Fruit fly (Drosophila melanogaster) whole organism, embryonic: ENCODE results near the gene gkt.
A peak's percentile ranks its signal among the peaks of the same experiment; 100 is the strongest.

ENCODE experiments used
- Bdp1 ChIP-seq: fragments of 200-800 bp; sonication (Bioruptor generic); optimal IDR thresholded peaks from 3 replicates; lab custom pipeline; 2016; ENCODE audit warnings: missing biosample characterization, missing genetic modification characterization
- CG10274 ChIP-seq: fragments of 200-800 bp; sonication (Bioruptor generic); optimal IDR thresholded peaks from 3 replicates; lab custom pipeline; 2017; ENCODE audit warnings: missing biosample characterization, mild to moderate bottlenecking, missing genetic modification characterization
- CG10431 ChIP-seq: fragments of 200-800 bp; sonication (Bioruptor generic); optimal IDR thresholded peaks from 3 replicates; lab custom pipeline; 2018; ENCODE audit warnings: missing biosample characterization, mild to moderate bottlenecking, missing genetic modification characterization
- CG10543 ChIP-seq: fragments of 200-800 bp; sonication (Bioruptor generic); optimal IDR thresholded peaks from 3 replicates; lab custom pipeline; 2017; ENCODE audit warnings: missing biosample characterization, mild to moderate bottlenecking, missing genetic modification characterization, moderate library complexity
- CG12071 ChIP-seq: fragments of 200-800 bp; sonication (Bioruptor generic); optimal IDR thresholded peaks from 3 replicates; lab custom pipeline; 2018; ENCODE audit warnings: missing biosample characterization, mild to moderate bottlenecking, missing genetic modification characterization
- CG12942 ChIP-seq: fragments of 200-800 bp; sonication (Bioruptor generic); optimal IDR thresholded peaks from 3 replicates; lab custom pipeline; 2016; ENCODE audit warnings: missing biosample characterization, missing genetic modification characterization
- CG13775 ChIP-seq: fragments of 200-800 bp; sonication (Bioruptor generic); optimal IDR thresholded peaks from 3 replicates; lab custom pipeline; 2017; ENCODE audit warnings: missing biosample characterization, mild to moderate bottlenecking, missing genetic modification characterization
- CG14860 ChIP-seq: fragments of 200-800 bp; sonication (Bioruptor generic); IDR thresholded peaks from 3 replicates; pipeline ENCODE4 v1.3.6; 2022; ENCODE audit warnings: missing biosample characterization, missing genetic modification characterization; ENCODE audit not compliant: partially characterized antibody
- CG15479 ChIP-seq: fragments of 200-800 bp; sonication (Bioruptor generic); optimal IDR thresholded peaks from 3 replicates; lab custom pipeline; 2019; ENCODE audit warnings: missing biosample characterization, mild to moderate bottlenecking, missing genetic modification characterization, moderate library complexity
- CG17612 ChIP-seq: fragments of 200-800 bp; sonication (Bioruptor generic); IDR thresholded peaks from 2 replicates; pipeline ENCODE4 v1.3.6; 2022; ENCODE audit warnings: missing biosample characterization, missing genetic modification characterization
- CG2129 ChIP-seq: fragments of 200-800 bp; sonication (Bioruptor generic); IDR thresholded peaks from 2 replicates; pipeline ENCODE4 v1.3.6; 2022; ENCODE audit warnings: missing biosample characterization, missing genetic modification characterization; ENCODE audit not compliant: partially characterized antibody
- CG2678 ChIP-seq: fragments of 200-800 bp; sonication (Bioruptor generic); optimal IDR thresholded peaks from 3 replicates; lab custom pipeline; 2019; ENCODE audit warnings: missing biosample characterization, mild to moderate bottlenecking, missing genetic modification characterization, moderate library complexity
- CG2889 ChIP-seq: fragments of 200-800 bp; sonication (Bioruptor generic); IDR thresholded peaks from 3 replicates; pipeline ENCODE4 v1.3.6; 2022; ENCODE audit warnings: missing biosample characterization, missing genetic modification characterization
- CG3065 ChIP-seq: fragments of 200-800 bp; sonication (Bioruptor generic); optimal IDR thresholded peaks from 2 replicates; lab custom pipeline; 2016; ENCODE audit warnings: missing biosample characterization, missing genetic modification characterization
- CG31388 ChIP-seq: fragments of 200-800 bp; sonication (Bioruptor generic); optimal IDR thresholded peaks from 2 replicates; lab custom pipeline; 2016; ENCODE audit warnings: missing biosample characterization, missing genetic modification characterization
- CG33213 ChIP-seq: fragments of 200-800 bp; sonication (Bioruptor generic); optimal IDR thresholded peaks from 3 replicates; lab custom pipeline; 2016; ENCODE audit warnings: missing biosample characterization, missing genetic modification characterization
- CG4617 ChIP-seq: fragments of 200-800 bp; sonication (Bioruptor generic); optimal IDR thresholded peaks from 3 replicates; lab custom pipeline; 2016; ENCODE audit warnings: missing biosample characterization, missing genetic modification characterization, borderline replicate concordance
- CG4820 ChIP-seq: fragments of 200-800 bp; sonication (Bioruptor generic); optimal IDR thresholded peaks from 3 replicates; lab custom pipeline; 2016; ENCODE audit warnings: missing biosample characterization, missing genetic modification characterization
- CG4854 ChIP-seq: fragments of 200-800 bp; sonication (Bioruptor generic); optimal IDR thresholded peaks from 2 replicates; lab custom pipeline; 2016; ENCODE audit warnings: missing biosample characterization, missing genetic modification characterization, inconsistent platforms
- CG5180 ChIP-seq: fragments of 200-800 bp; sonication (Bioruptor generic); optimal IDR thresholded peaks from 3 replicates; lab custom pipeline; 2017; ENCODE audit warnings: missing biosample characterization, missing genetic modification characterization, mild to moderate bottlenecking, moderate library complexity, missing genetic modification reagents
- CG6683 ChIP-seq: fragments of 200-800 bp; sonication (Bioruptor generic); optimal IDR thresholded peaks from 2 replicates; lab custom pipeline; 2017; ENCODE audit warnings: missing biosample characterization, mild to moderate bottlenecking, missing genetic modification characterization, missing genetic modification reagents
- CG6813 ChIP-seq: fragments of 200-800 bp; sonication (Bioruptor generic); optimal IDR thresholded peaks from 2 replicates; lab custom pipeline; 2017; ENCODE audit warnings: missing biosample characterization, missing genetic modification characterization, mild to moderate bottlenecking, moderate library complexity, missing genetic modification reagents
- CG6854 ChIP-seq: fragments of 200-800 bp; sonication (Bioruptor generic); optimal IDR thresholded peaks from 3 replicates; lab custom pipeline; 2017; ENCODE audit warnings: missing biosample characterization, mild to moderate bottlenecking, missing genetic modification characterization
- CG7357 ChIP-seq: fragments of 200-800 bp; sonication (Bioruptor generic); IDR thresholded peaks from 3 replicates; pipeline ENCODE4 v1.3.6; 2022; ENCODE audit warnings: missing biosample characterization, missing genetic modification characterization
- CG8924 ChIP-seq: fragments of 200-800 bp; optimal IDR thresholded peaks from 3 replicates; lab custom pipeline; 2019; ENCODE audit warnings: missing biosample characterization, mild to moderate bottlenecking, missing genetic modification characterization, moderate library complexity
- CG9215 ChIP-seq: fragments of 200-800 bp; sonication (Bioruptor generic); IDR thresholded peaks from 2 replicates; pipeline ENCODE4 v1.3.6; 2022; ENCODE audit warnings: missing biosample characterization, missing genetic modification characterization
- CkIIα-i1 ChIP-seq: fragments of 200-800 bp; sonication (Bioruptor generic); IDR thresholded peaks from 2 replicates; pipeline ENCODE4 v1.3.6; 2022; ENCODE audit warnings: missing biosample characterization, missing genetic modification characterization
- Dad ChIP-seq: fragments of 200-800 bp; sonication (Bioruptor generic); optimal IDR thresholded peaks from 3 replicates; lab custom pipeline; 2016; ENCODE audit warnings: missing biosample characterization, missing genetic modification characterization
- Deaf1 ChIP-seq: fragments of 200-800 bp; optimal IDR thresholded peaks from 3 replicates; lab custom pipeline; 2019; ENCODE audit warnings: missing biosample characterization, mild to moderate bottlenecking, missing genetic modification characterization, moderate library complexity
- Hey ChIP-seq: fragments of 200-800 bp; sonication (Bioruptor generic); optimal IDR thresholded peaks from 3 replicates; lab custom pipeline; 2018; ENCODE audit warnings: missing biosample characterization, mild to moderate bottlenecking, missing genetic modification characterization
- Hmx ChIP-seq: fragments of 200-800 bp; sonication (Bioruptor generic); optimal IDR thresholded peaks from 2 replicates; lab custom pipeline; 2016; ENCODE audit warnings: missing biosample characterization, missing genetic modification characterization
- Hr39 ChIP-seq: fragments of >200 bp; optimal IDR thresholded peaks from 2 replicates; lab custom pipeline; 2017
- Hr51 ChIP-seq, 2 experiments: fragments of 200-800 bp; sonication (Bioruptor generic); optimal IDR thresholded peaks; 2 replicates in 1 of 2; 3 replicates in 1 of 2; lab custom pipeline; 2016 to 2018; ENCODE audit warnings: missing biosample characterization in 2 of 2, missing genetic modification characterization in 2 of 2, mild to moderate bottlenecking in 1 of 2, moderate library complexity in 1 of 2
- Lim3 ChIP-seq: fragments of 200-800 bp; sonication (Bioruptor generic); IDR thresholded peaks from 2 replicates; pipeline ENCODE4 v1.3.6; 2022; ENCODE audit warnings: missing biosample characterization, missing genetic modification characterization
- Max ChIP-seq: fragments of 200-800 bp; sonication (Bioruptor generic); optimal IDR thresholded peaks from 2 replicates; lab custom pipeline; 2016; ENCODE audit warnings: missing biosample characterization, mild to moderate bottlenecking, missing genetic modification characterization
- Poxn ChIP-seq: fragments of 200-800 bp; sonication (Bioruptor generic); IDR thresholded peaks from 2 replicates; pipeline ENCODE4 v1.3.6; 2022; ENCODE audit warnings: missing biosample characterization, missing genetic modification characterization
- Sry-δ ChIP-seq: fragments of 200-800 bp; sonication (Bioruptor generic); optimal IDR thresholded peaks from 2 replicates; lab custom pipeline; 2016; ENCODE audit warnings: missing biosample characterization, missing genetic modification characterization
- bab2 ChIP-seq: fragments of 200-800 bp; sonication (Bioruptor generic); optimal IDR thresholded peaks from 2 replicates; lab custom pipeline; 2016; ENCODE audit warnings: missing biosample characterization, missing genetic modification characterization
- da ChIP-seq: fragments of 200-800 bp; sonication (Bioruptor generic); optimal IDR thresholded peaks from 2 replicates; lab custom pipeline; 2016; ENCODE audit warnings: missing biosample characterization, missing genetic modification characterization
- dmrt11E ChIP-seq: fragments of 200-800 bp; sonication (Bioruptor generic); optimal IDR thresholded peaks from 3 replicates; lab custom pipeline; 2018; ENCODE audit warnings: missing biosample characterization, mild to moderate bottlenecking, missing genetic modification characterization, moderate library complexity
- dpn ChIP-seq, 2 experiments: fragments of 200-800 bp; sonication (Bioruptor generic); optimal IDR thresholded peaks; 3 replicates each; lab custom pipeline; 2016; ENCODE audit warnings: missing biosample characterization in 2 of 2, missing genetic modification characterization in 2 of 2
- eve ChIP-seq, 2 experiments: fragments of >200 bp; optimal IDR thresholded peaks; 2 replicates each; lab custom pipeline; 2017; ENCODE audit warnings: missing biosample characterization in 2 of 2, missing genetic modification characterization in 2 of 2
- org-1 ChIP-seq: fragments of 200-800 bp; sonication (Bioruptor generic); optimal IDR thresholded peaks from 2 replicates; lab custom pipeline; 2017; ENCODE audit warnings: missing biosample characterization, missing genetic modification characterization
- sim ChIP-seq: fragments of 200-800 bp; sonication (Bioruptor generic); IDR thresholded peaks from 2 replicates; pipeline ENCODE4 v1.3.6; 2022; ENCODE audit warnings: missing biosample characterization, missing genetic modification characterization
- slbo ChIP-seq: fragments of 200-800 bp; sonication (Bioruptor generic); IDR thresholded peaks from 2 replicates; pipeline ENCODE4 v1.3.6; 2022; ENCODE audit warnings: missing biosample characterization, missing genetic modification characterization
- sob ChIP-seq: fragments of 200-800 bp; sonication (Bioruptor generic); IDR thresholded peaks from 2 replicates; pipeline ENCODE4 v1.3.6; 2022; ENCODE audit warnings: missing biosample characterization, missing genetic modification characterization
- tin ChIP-seq: fragments of 200-800 bp; sonication (Bioruptor generic); optimal IDR thresholded peaks from 3 replicates; lab custom pipeline; 2016; ENCODE audit warnings: missing biosample characterization, missing genetic modification characterization
- toy ChIP-seq: fragments of 200-800 bp; sonication (Bioruptor generic); IDR thresholded peaks from 2 replicates; pipeline ENCODE4 v1.3.6; 2022; ENCODE audit warnings: missing biosample characterization, missing genetic modification characterization
- wor ChIP-seq: fragments of 200-800 bp; sonication (Bioruptor generic); IDR thresholded peaks from 2 replicates; pipeline ENCODE4 v1.3.6; 2022; ENCODE audit warnings: missing biosample characterization, missing genetic modification characterization
- zfh1 ChIP-seq: fragments of 200-800 bp; sonication (Bioruptor generic); IDR thresholded peaks from 3 replicates; pipeline ENCODE4 v1.3.6; 2022; ENCODE audit warnings: missing biosample characterization, missing genetic modification characterization

The gkt gene

DNA sequence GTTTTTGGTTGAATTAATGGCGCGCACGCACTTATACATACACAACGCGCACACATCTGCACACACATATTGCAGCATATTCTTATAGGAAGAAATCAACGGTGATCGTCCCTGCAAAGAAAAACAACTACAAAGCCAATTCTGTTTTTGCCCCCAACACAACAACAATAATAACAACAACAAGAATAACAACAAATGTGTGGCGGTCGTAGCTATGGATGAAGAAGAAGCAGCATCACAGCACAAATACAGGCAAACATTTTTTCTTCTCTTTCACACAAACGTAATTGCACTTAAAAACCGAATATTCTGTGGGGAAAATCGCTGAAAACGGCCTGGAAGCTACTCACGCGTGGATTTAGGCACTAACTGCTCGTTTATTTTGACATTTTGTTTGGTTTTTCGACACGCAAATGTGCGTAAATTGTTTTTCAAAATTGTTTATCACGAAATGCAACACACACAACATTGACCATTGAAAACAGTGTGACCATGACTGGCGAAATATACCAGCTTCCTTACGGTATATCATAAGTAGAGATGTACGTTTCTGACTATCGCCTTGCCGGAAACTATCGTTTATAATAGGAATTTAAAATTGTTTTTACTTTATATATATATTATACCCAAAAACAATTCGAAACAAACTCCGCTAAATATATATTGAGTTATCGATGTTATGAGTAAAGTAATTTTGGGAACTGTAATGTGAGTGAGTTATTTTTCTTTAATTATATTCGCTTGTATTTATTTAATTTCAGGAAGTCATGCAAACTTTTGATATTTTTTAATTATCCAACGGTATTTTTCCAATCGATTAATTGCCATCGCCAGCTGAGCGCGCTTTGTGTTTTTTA lies at the start of gene gkt, which contains the start of gene Mad (continued):
- TF ChIP-seq zfh1 (GFP tag; lab: Robert Waterston, UW): no peak
- no peak for TF ChIP-seq sob
- TF ChIP-seq Hr51 (GFP tag; optimal IDR thresholded peaks at IDR 0.05; lab: Kevin White, UChicago): no peak
- TF ChIP-seq Poxn (GFP tag; lab: Robert Waterston, UW): no peak
- no peak for TF ChIP-seq Lim3 (GFP tag; lab: Robert Waterston, UW)
- TF ChIP-seq Hr39 (lab: Kevin White, UChicago): no peak
- no peak for TF ChIP-seq CG4820 (GFP tag; lab: Kevin White, UChicago)
- TF ChIP-seq eve (GFP tag; optimal IDR thresholded peaks at IDR 0.05; lab: Kevin White, UChicago): peak in 1 of 2 experiments; percentile 75
- TF ChIP-seq CG9215 (GFP tag; lab: Robert Waterston, UW): no peak
- TF ChIP-seq CG5180 (GFP tag; lab: Kevin White, UChicago): no peak
- TF ChIP-seq CG17612 (GFP tag; lab: Robert Waterston, UW): no peak
- no peak for TF ChIP-seq Dad (GFP tag; lab: Kevin White, UChicago)
- peak; percentile 35 for TF ChIP-seq CG8924
- TF ChIP-seq org-1: no peak
- TF ChIP-seq CG10431 (GFP tag; lab: Kevin White, UChicago): no peak
- TF ChIP-seq dmrt11E (tag; lab: Kevin White, UChicago): no peak
- TF ChIP-seq CG15479 (GFP tag; lab: Kevin White, UChicago): no peak
- TF ChIP-seq CG2889 (GFP tag; lab: Robert Waterston, UW): no peak
- no peak for TF ChIP-seq CG2129 (GFP tag; lab: Robert Waterston, UW)
- no peak for TF ChIP-seq CG6683
- no peak for TF ChIP-seq CG13775 (GFP tag; lab: Kevin White, UChicago)
- TF ChIP-seq CG2678 (tag; lab: Kevin White, UChicago): no peak
- TF ChIP-seq CG6813 (GFP tag; lab: Kevin White, UChicago): no peak
- TF ChIP-seq Bdp1 (GFP tag; lab: Kevin White, UChicago): no peak
- no peak for TF ChIP-seq CG10274
- no peak for TF ChIP-seq wor
- no peak for TF ChIP-seq CG7357 (GFP tag; lab: Robert Waterston, UW)
- no peak for TF ChIP-seq CG4854
- TF ChIP-seq CG33213: no peak
- no peak for TF ChIP-seq Hmx (GFP tag; lab: Kevin White, UChicago)
- TF ChIP-seq CG10543 (GFP tag; lab: Kevin White, UChicago): no peak
- no peak for TF ChIP-seq bab2 (GFP tag; lab: Kevin White, UChicago)
- TF ChIP-seq CG14860 (GFP tag; lab: Robert Waterston, UW): 0 out of 3 replicates have a peak, but pooled peaks have one; percentile 15
- no peak for TF ChIP-seq CG31388 (GFP tag; lab: Kevin White, UChicago)
- peak; percentile 36 for TF ChIP-seq CG4617 (GFP tag; lab: Kevin White, UChicago)
- TF ChIP-seq sim: no peak
- TF ChIP-seq Deaf1 (tag; lab: Kevin White, UChicago): no peak
- no peak for TF ChIP-seq Max (GFP tag; lab: Kevin White, UChicago)
- no peak for TF ChIP-seq CkIIα-i1 (GFP tag; lab: Robert Waterston, UW)
- no peak for TF ChIP-seq tin
- no peak for TF ChIP-seq dpn (GFP tag; optimal IDR thresholded peaks at IDR 0.05; lab: Kevin White, UChicago)
- no peak for TF ChIP-seq CG12942 (GFP tag; lab: Kevin White, UChicago)
- TF ChIP-seq CG3065 (GFP tag; lab: Kevin White, UChicago): no peak
- no peak for TF ChIP-seq Hey (tag; lab: Kevin White, UChicago)
- TF ChIP-seq Sry-δ (GFP tag; lab: Kevin White, UChicago): peak; percentile 40
- no peak for TF ChIP-seq da
- TF ChIP-seq CG12071 (GFP tag; lab: Kevin White, UChicago): no peak
- TF ChIP-seq CG6854 (GFP tag; lab: Kevin White, UChicago): no peak
- no peak for TF ChIP-seq toy (GFP tag; lab: Robert Waterston, UW)
- peak; percentile 4; the same call in 1 of the 2 replicates for TF ChIP-seq slbo (GFP tag; lab: Robert Waterston, UW)
